Worm (Caenorhabditis elegans) whole organism, young adult: ENCODE results near the gene oac-8.

Source experiments
- C06A6.2 ChIP-seq: fragments of 200-800 bp; sonication (Bioruptor generic); conservative IDR thresholded peaks from 2 replicates; pipeline ENCODE4 v1.3.6; 2022; ENCODE audit warnings: missing genetic modification characterization, missing compliant biosample characterization
- atf-7 ChIP-seq: sonication (generic microtip); optimal IDR thresholded peaks from 2 replicates; lab custom pipeline; 2017; ENCODE audit warnings: mild to moderate bottlenecking, missing genetic modification characterization, missing compliant biosample characterization
- attf-3 ChIP-seq: fragments of 200-800 bp; sonication (Bioruptor generic); conservative IDR thresholded peaks from 2 replicates; pipeline ENCODE4 v1.3.6; 2022; ENCODE audit warnings: missing genetic modification reagents, missing genetic modification characterization, missing compliant biosample characterization
- ceh-79 ChIP-seq: sonication (generic microtip); optimal IDR thresholded peaks from 2 replicates; lab custom pipeline; 2017; ENCODE audit warnings: mild to moderate bottlenecking, missing genetic modification characterization, missing compliant biosample characterization
- fkh-3 ChIP-seq: sonication (generic microtip); optimal IDR thresholded peaks from 2 replicates; lab custom pipeline; 2016; ENCODE audit warnings: mild to moderate bottlenecking, missing genetic modification characterization, missing compliant biosample characterization
- nhr-90 ChIP-seq: sonication (generic microtip); optimal IDR thresholded peaks from 2 replicates; lab custom pipeline; 2016; ENCODE audit warnings: missing genotype, mild to moderate bottlenecking, missing genetic modification characterization, missing compliant biosample characterization
- pha-4 ChIP-seq: fragments of 150-350 bp; sonication (generic microtip); optimal IDR thresholded peaks from 2 replicates; lab custom pipeline; 2014; ENCODE audit warnings: missing biosample characterization, missing genetic modification reagents, missing genetic modification characterization

DNA sequence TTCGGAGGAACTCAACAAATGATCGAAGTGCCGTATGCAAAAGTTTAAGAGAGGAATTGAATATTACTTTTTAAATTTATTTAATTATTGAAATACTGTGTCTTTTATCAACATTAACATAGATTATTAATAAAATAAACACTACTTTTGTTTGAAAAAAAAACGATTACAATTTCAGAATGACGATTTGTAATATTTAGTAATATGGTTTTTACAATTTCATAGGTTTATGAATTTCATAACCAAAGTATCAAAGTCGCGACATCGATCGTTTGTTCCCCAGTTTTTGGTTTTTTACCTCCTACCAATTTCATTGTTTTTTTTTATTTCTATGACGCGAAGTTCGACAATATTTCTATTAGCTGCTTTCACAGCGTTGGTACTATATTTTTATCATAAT lies 15.6 kb downstream of the oac-8 start, which contains the start of gene R09H10.1:
- TF ChIP-seq nhr-90 (tag; lab: Kevin White, UChicago) (no peak), atf-7 (tag; lab: Kevin White, UChicago) (no peak), ceh-79 (tag; lab: Kevin White, UChicago) (no peak), pha-4 (no peak), fkh-3 (tag; lab: Kevin White, UChicago) (no peak), attf-3 (GFP tag; lab: Robert Waterston, UW) (no peak), C06A6.2 (no peak)
